Worm (Caenorhabditis elegans) whole organism, L4/young adult: ENCODE measurements around the gene Y105C5A.1274.

ENCODE experiments used
- W03F9.2 ChIP-seq: fragments of 150-350 bp; optimal IDR thresholded peaks from 2 replicates; lab custom pipeline; 2014; ENCODE audit warnings: missing biosample characterization, missing genetic modification characterization
- dao-5 ChIP-seq: sonication (generic microtip); optimal IDR thresholded peaks from 2 replicates; lab custom pipeline; 2016; ENCODE audit warnings: missing genotype, missing genetic modification characterization, moderate library complexity, missing compliant biosample characterization
- him-1 ChIP-seq: sonication (generic microtip); optimal IDR thresholded peaks from 2 replicates; lab custom pipeline; 2016; ENCODE audit warnings: missing genotype, missing genetic modification reagents, missing genetic modification characterization, missing compliant biosample characterization

ce11 chrIV:15604194-15604593 is 30.3 kb upstream of the Y105C5A.1274 start:
- TF ChIP-seq dao-5 (tag; lab: Kevin White, UChicago) = no peak
- TF ChIP-seq W03F9.2 = peak; percentile 25
- no peak for TF ChIP-seq him-1
